Fruit fly (Drosophila melanogaster) whole organism, embryonic: ENCODE measurements around the gene Snx27.

ENCODE experiments used
- Antp ChIP-seq: fragments of 200-800 bp; sonication (Bioruptor generic); optimal IDR thresholded peaks from 3 replicates; lab custom pipeline; 2016; ENCODE audit warnings: missing biosample characterization, missing genetic modification characterization
- Awh ChIP-seq: fragments of 200-800 bp; sonication (Bioruptor generic); IDR thresholded peaks from 2 replicates; pipeline ENCODE4, ENCODE4 v1.3.6; 2022; ENCODE audit warnings: missing biosample characterization, missing genetic modification characterization
- CG10654 ChIP-seq: fragments of 200-800 bp; sonication (Bioruptor generic); optimal IDR thresholded peaks from 2 replicates; lab custom pipeline; 2016; ENCODE audit warnings: missing biosample characterization, missing genetic modification characterization
- CG11093 ChIP-seq: fragments of 200-800 bp; sonication (Bioruptor generic); IDR thresholded peaks from 3 replicates; pipeline ENCODE4 v1.3.6; 2022; ENCODE audit warnings: missing biosample characterization, missing genetic modification characterization
- CG12299 ChIP-seq: fragments of 200-800 bp; sonication (Bioruptor generic); optimal IDR thresholded peaks from 2 replicates; lab custom pipeline; 2018; ENCODE audit warnings: missing biosample characterization, mild to moderate bottlenecking, missing genetic modification characterization
- CG16815 ChIP-seq: fragments of 200-800 bp; sonication (Bioruptor generic); optimal IDR thresholded peaks from 3 replicates; lab custom pipeline; 2017; ENCODE audit warnings: missing biosample characterization, mild to moderate bottlenecking, missing genetic modification characterization
- CG2116 ChIP-seq: fragments of 200-800 bp; sonication (Bioruptor generic); optimal IDR thresholded peaks from 3 replicates; lab custom pipeline; 2018; ENCODE audit warnings: missing biosample characterization, mild to moderate bottlenecking, missing genetic modification characterization
- CG2712 ChIP-seq: fragments of 200-800 bp; optimal IDR thresholded peaks from 3 replicates; lab custom pipeline; 2019; ENCODE audit warnings: missing biosample characterization, mild to moderate bottlenecking, missing genetic modification characterization, moderate library complexity
- CG4404 ChIP-seq: fragments of 200-800 bp; sonication (Bioruptor generic); IDR thresholded peaks from 2 replicates; pipeline ENCODE4 v1.3.6; 2022; ENCODE audit warnings: missing biosample characterization, missing genetic modification characterization
- CG4707 ChIP-seq: fragments of 200-800 bp; sonication (Bioruptor generic); optimal IDR thresholded peaks from 2 replicates; lab custom pipeline; 2018; ENCODE audit warnings: missing biosample characterization, mild to moderate bottlenecking, missing genetic modification characterization, moderate library complexity
- CG4730 ChIP-seq: fragments of 200-800 bp; sonication (Bioruptor generic); IDR thresholded peaks from 2 replicates; pipeline ENCODE4 v1.3.6; 2022; ENCODE audit warnings: missing biosample characterization, missing genetic modification characterization
- CG4854 ChIP-seq: fragments of 200-800 bp; sonication (Bioruptor generic); optimal IDR thresholded peaks from 2 replicates; lab custom pipeline; 2016; ENCODE audit warnings: missing biosample characterization, missing genetic modification characterization, inconsistent platforms
- CG6813 ChIP-seq: fragments of 200-800 bp; sonication (Bioruptor generic); optimal IDR thresholded peaks from 2 replicates; lab custom pipeline; 2017; ENCODE audit warnings: missing biosample characterization, missing genetic modification characterization, mild to moderate bottlenecking, moderate library complexity, missing genetic modification reagents
- CG6854 ChIP-seq: fragments of 200-800 bp; sonication (Bioruptor generic); optimal IDR thresholded peaks from 3 replicates; lab custom pipeline; 2017; ENCODE audit warnings: missing biosample characterization, mild to moderate bottlenecking, missing genetic modification characterization
- CTCF ChIP-seq: fragments of 200-800 bp; sonication (Bioruptor generic); optimal IDR thresholded peaks from 2 replicates; lab custom pipeline; 2017; ENCODE audit warnings: missing biosample characterization, mild to moderate bottlenecking, missing genetic modification characterization, moderate library complexity
- D19A ChIP-seq: fragments of 200-800 bp; optimal IDR thresholded peaks from 3 replicates; lab custom pipeline; 2019; ENCODE audit warnings: missing biosample characterization, mild to moderate bottlenecking, missing genetic modification characterization, moderate library complexity
- Dfd ChIP-seq, 2 experiments: fragments of >200 bp; optimal IDR thresholded peaks; 2 replicates each; lab custom pipeline; 2017; ENCODE audit warnings: missing biosample characterization in 2 of 2, missing genetic modification characterization in 2 of 2
- Elba2 ChIP-seq: fragments of 200-800 bp; sonication (Bioruptor generic); optimal IDR thresholded peaks from 3 replicates; lab custom pipeline; 2016; ENCODE audit warnings: missing biosample characterization, missing genetic modification characterization
- HLH3B ChIP-seq: fragments of 200-800 bp; sonication (Bioruptor generic); IDR thresholded peaks from 2 replicates; pipeline ENCODE4 v1.3.6; 2022; ENCODE audit warnings: missing biosample characterization, missing genetic modification characterization
- HLH4C ChIP-seq: fragments of 200-800 bp; sonication (Bioruptor generic); IDR thresholded peaks from 3 replicates; pipeline ENCODE4 v1.3.6; 2022; ENCODE audit warnings: missing biosample characterization, missing genetic modification characterization; ENCODE audit not compliant: partially characterized antibody
- HLHmδ ChIP-seq: fragments of 200-800 bp; sonication (Bioruptor generic); optimal IDR thresholded peaks from 2 replicates; lab custom pipeline; 2018; ENCODE audit warnings: missing biosample characterization, mild to moderate bottlenecking, missing genetic modification characterization, moderate library complexity
- MESR4 ChIP-seq: fragments of 200-800 bp; sonication (Bioruptor generic); optimal IDR thresholded peaks from 2 replicates; lab custom pipeline; 2018; ENCODE audit warnings: missing biosample characterization, mild to moderate bottlenecking, missing genetic modification characterization, moderate library complexity
- Max ChIP-seq: fragments of 200-800 bp; sonication (Bioruptor generic); optimal IDR thresholded peaks from 2 replicates; lab custom pipeline; 2016; ENCODE audit warnings: missing biosample characterization, mild to moderate bottlenecking, missing genetic modification characterization
- Mes4 ChIP-seq: fragments of 200-800 bp; sonication (Bioruptor generic); optimal IDR thresholded peaks from 2 replicates; lab custom pipeline; 2016; ENCODE audit warnings: missing biosample characterization, missing genetic modification characterization
- Side ChIP-seq: fragments of 200-800 bp; sonication (Bioruptor generic); optimal IDR thresholded peaks from 2 replicates; lab custom pipeline; 2016; ENCODE audit warnings: missing biosample characterization, missing genetic modification characterization
- Sin3A ChIP-seq: fragments of >200 bp; optimal IDR thresholded peaks from 2 replicates; lab custom pipeline; 2018
- Xrp1 ChIP-seq: fragments of 200-800 bp; sonication (Bioruptor generic); IDR thresholded peaks from 2 replicates; pipeline ENCODE4 v1.3.6; 2022; ENCODE audit warnings: missing biosample characterization, missing genetic modification characterization
- aop ChIP-seq: fragments of 200-800 bp; sonication (Bioruptor generic); IDR thresholded peaks from 2 replicates; pipeline ENCODE4 v1.3.6; 2022; ENCODE audit warnings: missing biosample characterization, missing genetic modification characterization
- bowl ChIP-seq: fragments of 200-800 bp; sonication (Bioruptor generic); IDR thresholded peaks from 2 replicates; pipeline ENCODE4 v1.3.6; 2022; ENCODE audit warnings: missing biosample characterization, missing genetic modification characterization
- cg ChIP-seq: fragments of 200-800 bp; sonication (Bioruptor generic); optimal IDR thresholded peaks from 3 replicates; lab custom pipeline; 2019; ENCODE audit warnings: missing biosample characterization, mild to moderate bottlenecking, missing genetic modification characterization, moderate library complexity
- crc ChIP-seq: fragments of 200-800 bp; sonication (Bioruptor generic); optimal IDR thresholded peaks from 2 replicates; lab custom pipeline; 2016; ENCODE audit warnings: missing biosample characterization, missing genetic modification characterization
- en ChIP-seq: fragments of 200-800 bp; sonication (Bioruptor generic); optimal IDR thresholded peaks from 2 replicates; lab custom pipeline; 2016; ENCODE audit warnings: missing biosample characterization, missing genetic modification characterization
- esg ChIP-seq: fragments of 200-800 bp; sonication (Bioruptor generic); conservative IDR thresholded peaks from 2 replicates; pipeline ENCODE4 v1.3.6; 2022; ENCODE audit warnings: missing biosample characterization, missing genetic modification characterization
- fd3F ChIP-seq: fragments of 200-800 bp; sonication (Bioruptor generic); optimal IDR thresholded peaks from 2 replicates; lab custom pipeline; 2018; ENCODE audit warnings: missing biosample characterization, mild to moderate bottlenecking, missing genetic modification characterization, moderate library complexity
- fd96Cb ChIP-seq: fragments of 200-800 bp; sonication (Bioruptor generic); optimal IDR thresholded peaks from 2 replicates; lab custom pipeline; 2018; ENCODE audit warnings: missing biosample characterization, mild to moderate bottlenecking, missing genetic modification characterization, moderate library complexity
- gfzf ChIP-seq: fragments of 200-800 bp; sonication (Bioruptor generic); optimal IDR thresholded peaks from 2 replicates; lab custom pipeline; 2016; ENCODE audit warnings: missing biosample characterization, mild to moderate bottlenecking, missing genetic modification characterization, moderate library complexity
- gro ChIP-seq: fragments of 200-800 bp; sonication (Bioruptor generic); optimal IDR thresholded peaks from 2 replicates; lab custom pipeline; 2016; ENCODE audit warnings: missing biosample characterization, missing genetic modification characterization
- inv ChIP-seq: fragments of 200-800 bp; sonication (Bioruptor generic); IDR thresholded peaks from 2 replicates; pipeline ENCODE4 v1.3.6; 2022; ENCODE audit warnings: missing biosample characterization, missing genetic modification characterization; ENCODE audit not compliant: partially characterized antibody
- lbe ChIP-seq: fragments of 200-800 bp; sonication (Bioruptor generic); optimal IDR thresholded peaks from 2 replicates; lab custom pipeline; 2016; ENCODE audit warnings: missing biosample characterization, mild to moderate bottlenecking, missing genetic modification characterization
- lmd ChIP-seq: fragments of 200-800 bp; sonication (Bioruptor generic); IDR thresholded peaks from 2 replicates; pipeline ENCODE4 v1.3.6; 2022; ENCODE audit warnings: missing biosample characterization, missing genetic modification characterization
- org-1 ChIP-seq: fragments of 200-800 bp; sonication (Bioruptor generic); optimal IDR thresholded peaks from 2 replicates; lab custom pipeline; 2017; ENCODE audit warnings: missing biosample characterization, missing genetic modification characterization
- otp ChIP-seq: fragments of 200-800 bp; sonication (Bioruptor generic); IDR thresholded peaks from 3 replicates; pipeline ENCODE4, ENCODE4 v1.3.6; 2022; ENCODE audit warnings: missing biosample characterization, missing genetic modification characterization
- pb ChIP-seq: fragments of 200-800 bp; sonication (Bioruptor generic); optimal IDR thresholded peaks from 3 replicates; lab custom pipeline; 2016; ENCODE audit warnings: missing biosample characterization, missing genetic modification characterization
- pfk ChIP-seq: fragments of 200-800 bp; sonication (Bioruptor generic); optimal IDR thresholded peaks from 2 replicates; lab custom pipeline; 2018; ENCODE audit warnings: missing biosample characterization, mild to moderate bottlenecking, missing genetic modification characterization, moderate library complexity
- prd ChIP-seq, 3 experiments: fragments of >200 bp in 2 of 3; fragments of 200-800 bp in 1 of 3; sonication (Bioruptor generic) in 1 of 3; optimal IDR thresholded peaks in 2 of 3; IDR thresholded peaks in 1 of 3; 2 replicates in 2 of 3; 3 replicates in 1 of 3; pipeline versions ENCODE4 v1.3.6 to Lab custom; 2017 to 2022; ENCODE audit warnings: missing biosample characterization in 1 of 3, missing genetic modification characterization in 1 of 3
- pros ChIP-seq: fragments of 200-800 bp; sonication (Bioruptor generic); optimal IDR thresholded peaks from 3 replicates; lab custom pipeline; 2019; ENCODE audit warnings: missing biosample characterization, mild to moderate bottlenecking, missing genetic modification characterization, moderate library complexity
- scrt ChIP-seq: fragments of 200-800 bp; sonication (Bioruptor generic); optimal IDR thresholded peaks from 2 replicates; lab custom pipeline; 2018; ENCODE audit warnings: missing biosample characterization, mild to moderate bottlenecking, missing genetic modification characterization, moderate library complexity
- trh ChIP-seq: fragments of 200-800 bp; sonication (Bioruptor generic); optimal IDR thresholded peaks from 2 replicates; lab custom pipeline; 2016; ENCODE audit warnings: missing biosample characterization, missing genetic modification characterization
- z ChIP-seq: fragments of 200-800 bp; sonication (Bioruptor generic); IDR thresholded peaks from 3 replicates; pipeline ENCODE4 v1.3.6; 2022; ENCODE audit warnings: missing biosample characterization, missing genetic modification characterization
- zen2 ChIP-seq: fragments of 200-800 bp; sonication (Bioruptor generic); IDR thresholded peaks from 3 replicates; pipeline ENCODE4 v1.3.6; 2022; ENCODE audit warnings: missing biosample characterization, missing genetic modification characterization; ENCODE audit not compliant: partially characterized antibody
- zfh1 ChIP-seq: fragments of 200-800 bp; sonication (Bioruptor generic); IDR thresholded peaks from 3 replicates; pipeline ENCODE4 v1.3.6; 2022; ENCODE audit warnings: missing biosample characterization, missing genetic modification characterization

Gene Snx27

DNA sequence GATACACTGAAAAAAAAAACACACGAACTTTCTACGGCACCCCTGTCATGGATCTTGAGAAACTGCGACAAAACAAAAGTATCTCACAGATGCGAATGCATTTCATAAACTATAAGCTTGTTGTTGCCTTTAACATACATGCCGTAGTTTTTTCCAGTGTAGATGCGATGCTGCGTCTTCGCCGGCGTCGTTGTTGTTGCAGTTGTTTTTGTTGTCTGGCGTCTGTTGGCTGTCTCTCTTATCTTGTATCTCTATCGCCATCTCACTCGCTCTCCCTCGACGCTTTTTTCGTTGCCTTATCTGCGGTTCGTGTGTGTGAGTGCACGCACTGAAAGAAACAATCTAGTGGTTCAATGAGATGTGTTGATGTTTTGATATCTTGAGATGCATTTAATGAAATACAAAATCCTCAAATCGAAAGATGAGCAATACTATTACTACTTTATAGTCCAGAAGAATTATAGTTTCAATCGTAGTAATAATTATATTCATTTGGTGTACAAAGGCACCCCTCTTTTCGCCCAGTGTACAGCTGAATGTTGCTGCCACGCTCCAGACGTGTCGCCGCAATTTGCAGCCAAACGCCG, 41.3 kb downstream of the Snx27 start (continued):
- TF ChIP-seq zen2 (GFP tag; lab: Robert Waterston, UW) (no peak), zfh1 (peak; percentile 98), Side (GFP tag; lab: Kevin White, UChicago) (peak; percentile 98), fd96Cb (tag; lab: Kevin White, UChicago) (peak; percentile 95), CG10654 (peak; percentile 97), Max (GFP tag; lab: Kevin White, UChicago) (peak; percentile 91), lmd (GFP tag; lab: Robert Waterston, UW) (peak; percentile 96), gro (peak; percentile 95), org-1 (GFP tag; lab: Kevin White, UChicago) (peak; percentile 95), CG4707 (GFP tag; lab: Kevin White, UChicago) (peak; percentile 80), CG11093 (GFP tag; lab: Robert Waterston, UW) (peak; percentile 93), HLH3B (GFP tag; lab: Robert Waterston, UW) (peak; percentile 97), otp (GFP tag; lab: Robert Waterston, UW) (peak; percentile 98), scrt (GFP tag; lab: Kevin White, UChicago) (peak; percentile 90), lbe (GFP tag; lab: Kevin White, UChicago) (peak; percentile 94), CG4404 (peak; percentile 93), inv (no peak), pros (peak; percentile 62), Mes4 (peak; percentile 98), Sin3A (lab: Kevin White, UChicago) (no peak), pb (peak; percentile 96), CG4730 (GFP tag; lab: Robert Waterston, UW) (peak; percentile 96), esg (GFP tag; lab: Robert Waterston, UW) (peak; percentile 95), prd (optimal IDR thresholded peaks at IDR 0.05; lab: Kevin White, UChicago) (no peak), prd (GFP tag; IDR thresholded peaks at IDR 0.05; lab: Robert Waterston, UW) (peak; percentile 98), CG6854 (GFP tag; lab: Kevin White, UChicago) (peak; percentile 86), en (GFP tag; lab: Kevin White, UChicago) (peak; percentile 95), CTCF (GFP tag; lab: Kevin White, UChicago) (peak; percentile 56), CG2116 (GFP tag; lab: Kevin White, UChicago) (peak; percentile 79), MESR4 (GFP tag; lab: Kevin White, UChicago) (peak; percentile 47), CG16815 (GFP tag; lab: Kevin White, UChicago) (peak; percentile 96), D19A (peak; percentile 69), Elba2 (GFP tag; lab: Kevin White, UChicago) (peak; percentile 87), bowl (peak; percentile 89), aop (GFP tag; lab: Robert Waterston, UW) (peak; percentile 94), crc (GFP tag; lab: Kevin White, UChicago) (peak; percentile 95), Awh (peak; percentile 96), Dfd (GFP tag; optimal IDR thresholded peaks at IDR 0.05; lab: Kevin White, UChicago) (no peak), z (peak; percentile 56; the same call in 1 of the 3 replicates), CG6813 (peak; percentile 92), trh (GFP tag; lab: Kevin White, UChicago) (peak; percentile 90), HLHmδ (GFP tag; lab: Kevin White, UChicago) (peak; percentile 58), CG2712 (tag; lab: Kevin White, UChicago) (peak; percentile 86), HLH4C (GFP tag; lab: Robert Waterston, UW) (no peak), CG4854 (GFP tag; lab: Kevin White, UChicago) (peak; percentile 86), pfk (GFP tag; lab: Kevin White, UChicago) (peak; percentile 36), gfzf (GFP tag; lab: Kevin White, UChicago) (peak; percentile 37), fd3F (GFP tag; lab: Kevin White, UChicago) (peak; percentile 82), cg (GFP tag; lab: Kevin White, UChicago) (peak; percentile 82), Antp (GFP tag; lab: Kevin White, UChicago) (peak; percentile 99), CG12299 (tag; lab: Kevin White, UChicago) (peak; percentile 79), Xrp1 (peak; percentile 98)
